Worm (Caenorhabditis elegans) whole organism, L1 larva: Measurements from ENCODE around the gene F26A1.4.

Experiments used
- F16B12.6 ChIP-seq: fragments of 150-350 bp; optimal IDR thresholded peaks from 2 replicates; lab custom pipeline; 2014; ENCODE audit warnings: missing biosample characterization, missing genetic modification characterization
- ama-1 ChIP-seq: fragments of 150-350 bp; optimal IDR thresholded peaks from 2 replicates; lab custom pipeline; 2014
- dpl-1 ChIP-seq, 3 experiments: fragments of 150-350 bp in 2 of 3; sonication (generic microtip) in 1 of 3; optimal IDR thresholded peaks; 2 replicates each; lab custom pipeline; 2014 to 2017; ENCODE audit warnings: missing biosample characterization in 3 of 3, missing genetic modification characterization in 3 of 3, missing genetic modification reagents in 3 of 3
- elt-2 ChIP-seq: sonication (generic microtip); optimal IDR thresholded peaks from 2 replicates; lab custom pipeline; 2016; ENCODE audit warnings: missing genetic modification characterization, mild to moderate bottlenecking, inconsistent platforms, missing compliant biosample characterization, missing genetic modification reagents
- fos-1 ChIP-seq: fragments of 150-350 bp; optimal IDR thresholded peaks from 2 replicates; lab custom pipeline; 2014; ENCODE audit warnings: missing biosample characterization, missing genetic modification characterization
- mep-1 ChIP-seq: fragments of 150-350 bp; optimal IDR thresholded peaks from 2 replicates; lab custom pipeline; 2014; ENCODE audit warnings: missing biosample characterization, missing genetic modification characterization
- nhr-28 ChIP-seq: fragments of 150-350 bp; optimal IDR thresholded peaks from 2 replicates; lab custom pipeline; 2014; ENCODE audit warnings: missing biosample characterization, missing genetic modification characterization
- nhr-85 ChIP-seq: sonication (generic microtip); peaks from one replicate; lab custom pipeline; 2016; ENCODE audit warnings: missing genetic modification characterization, inconsistent platforms, missing compliant biosample characterization
- unc-30 ChIP-seq: sonication (generic microtip); optimal IDR thresholded peaks from 2 replicates; lab custom pipeline; 2017; ENCODE audit warnings: missing biosample characterization, missing genetic modification characterization

DNA sequence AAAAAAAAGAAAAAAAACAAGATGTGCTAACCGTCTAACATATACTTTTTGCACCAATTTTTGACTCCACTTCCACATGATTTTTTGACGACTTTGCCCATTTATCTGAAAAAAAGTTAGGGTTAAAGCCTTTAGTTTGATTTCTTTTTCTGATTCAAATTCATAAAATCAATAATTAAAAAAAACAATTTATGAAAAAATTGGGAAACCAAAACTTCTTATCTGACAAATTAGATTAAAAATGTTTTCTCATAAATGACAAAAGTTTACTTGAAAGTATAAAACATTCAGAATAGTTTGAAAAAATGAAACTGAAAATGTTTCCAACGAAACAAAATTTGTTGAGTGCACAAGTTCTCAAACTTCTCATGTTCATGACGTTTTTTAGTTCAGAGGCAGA is 2.5 kb downstream of the F26A1.4 start, which contains the start of gene F26A1.7:
- no peak for TF ChIP-seq nhr-28 (tag; lab: Kevin White, UChicago)
- no peak for TF ChIP-seq ama-1 (lab: Kevin White, UChicago)
- no peak for TF ChIP-seq elt-2 (tag; lab: Kevin White, UChicago)
- TF ChIP-seq mep-1, result no peak
- TF ChIP-seq dpl-1 (GFP tag; optimal IDR thresholded peaks at IDR 0.05; lab: Kevin White, UChicago), result no peak
- TF ChIP-seq F16B12.6 (tag; lab: Kevin White, UChicago), result no peak
- TF ChIP-seq nhr-85 (tag; lab: Kevin White, UChicago), result no peak
- no peak for TF ChIP-seq unc-30 (tag; lab: Kevin White, UChicago)
- no peak for TF ChIP-seq fos-1 (tag; lab: Kevin White, UChicago)
